Fruit fly (Drosophila melanogaster) whole organism, prepupa: ENCODE data around the gene CG18273.

Source experiments
- CG10669 ChIP-seq: fragments of 200-800 bp; sonication (Bioruptor generic); optimal IDR thresholded peaks from 3 replicates; lab custom pipeline; 2018; ENCODE audit warnings: missing biosample characterization, mild to moderate bottlenecking, missing genetic modification characterization, moderate library complexity
- Lpt ChIP-seq: fragments of 200-800 bp; sonication (Bioruptor generic); optimal IDR thresholded peaks from 3 replicates; lab custom pipeline; 2016; ENCODE audit warnings: missing biosample characterization, missing genetic modification characterization
- acj6 ChIP-seq: fragments of 200-800 bp; sonication (Bioruptor generic); optimal IDR thresholded peaks from 3 replicates; lab custom pipeline; 2016; ENCODE audit warnings: missing biosample characterization, missing genetic modification characterization

dm6 chrX:515676-516075, 28.3 kb upstream of the CG18273 start:
- TF ChIP-seq acj6 (GFP tag; lab: Kevin White, UChicago) (no peak), Lpt (GFP tag; lab: Kevin White, UChicago) (no peak), CG10669 (GFP tag; lab: Kevin White, UChicago) (no peak)
